Fruit fly (Drosophila melanogaster) whole organism, pupa: ENCODE measurements around the gene PolG2.

ENCODE experiments used
- CG10348 ChIP-seq: fragments of 200-800 bp; sonication (Bioruptor generic); IDR thresholded peaks from 2 replicates; pipeline ENCODE4 v1.3.6; 2022; ENCODE audit warnings: missing biosample characterization, missing genetic modification characterization
- CG13204 ChIP-seq: fragments of 200-800 bp; sonication (Bioruptor generic); optimal IDR thresholded peaks from 2 replicates; lab custom pipeline; 2018; ENCODE audit warnings: missing biosample characterization, mild to moderate bottlenecking, missing genetic modification characterization, moderate library complexity
- CG14655 ChIP-seq: fragments of 200-800 bp; sonication (Bioruptor generic); optimal IDR thresholded peaks from 3 replicates; lab custom pipeline; 2017; ENCODE audit warnings: mild to moderate bottlenecking, missing biosample characterization, missing genetic modification reagents, missing genetic modification characterization
- CG17806 ChIP-seq: fragments of 200-800 bp; sonication (Bioruptor generic); optimal IDR thresholded peaks from 2 replicates; lab custom pipeline; 2018; ENCODE audit warnings: missing biosample characterization, mild to moderate bottlenecking, missing genetic modification characterization, moderate library complexity
- CG8159 ChIP-seq: fragments of 200-800 bp; sonication (Bioruptor generic); optimal IDR thresholded peaks from 3 replicates; lab custom pipeline; 2018; ENCODE audit warnings: missing biosample characterization, mild to moderate bottlenecking, missing genetic modification characterization, moderate library complexity
- CG8301 ChIP-seq: fragments of 200-800 bp; sonication (Bioruptor generic); optimal IDR thresholded peaks from 2 replicates; lab custom pipeline; 2018; ENCODE audit warnings: missing biosample characterization, mild to moderate bottlenecking, missing genetic modification characterization
- CG9948 ChIP-seq: fragments of 200-800 bp; sonication (Bioruptor generic); optimal IDR thresholded peaks from 2 replicates; lab custom pipeline; 2018; ENCODE audit warnings: missing biosample characterization, mild to moderate bottlenecking, missing genetic modification characterization, moderate library complexity
- D1 ChIP-seq: fragments of 200-800 bp; sonication (Bioruptor generic); optimal IDR thresholded peaks from 2 replicates; lab custom pipeline; 2018; ENCODE audit warnings: missing biosample characterization, mild to moderate bottlenecking, missing genetic modification characterization, moderate library complexity
- EcR ChIP-seq: fragments of 200-800 bp; sonication (Bioruptor generic); optimal IDR thresholded peaks from 3 replicates; lab custom pipeline; 2019; ENCODE audit warnings: missing biosample characterization, missing genetic modification characterization, mild to moderate bottlenecking, moderate library complexity, missing genetic modification reagents
- Ets98B ChIP-seq: fragments of 200-800 bp; sonication (Bioruptor generic); IDR thresholded peaks from 2 replicates; pipeline ENCODE4 v1.3.6; 2022; ENCODE audit warnings: missing biosample characterization, missing genetic modification characterization
- Pif1A ChIP-seq: fragments of 200-800 bp; sonication (Bioruptor generic); optimal IDR thresholded peaks from 3 replicates; lab custom pipeline; 2016; ENCODE audit warnings: missing biosample characterization, missing genetic modification characterization
- Snoo ChIP-seq: fragments of 200-800 bp; sonication (Bioruptor generic); optimal IDR thresholded peaks from 3 replicates; lab custom pipeline; 2017; ENCODE audit warnings: missing biosample characterization, mild to moderate bottlenecking, missing genetic modification characterization, inconsistent platforms
- rn ChIP-seq: fragments of 200-800 bp; sonication (Bioruptor generic); IDR thresholded peaks from 2 replicates; pipeline ENCODE4 v1.3.6; 2022; ENCODE audit warnings: missing biosample characterization, missing genetic modification characterization

DNA sequence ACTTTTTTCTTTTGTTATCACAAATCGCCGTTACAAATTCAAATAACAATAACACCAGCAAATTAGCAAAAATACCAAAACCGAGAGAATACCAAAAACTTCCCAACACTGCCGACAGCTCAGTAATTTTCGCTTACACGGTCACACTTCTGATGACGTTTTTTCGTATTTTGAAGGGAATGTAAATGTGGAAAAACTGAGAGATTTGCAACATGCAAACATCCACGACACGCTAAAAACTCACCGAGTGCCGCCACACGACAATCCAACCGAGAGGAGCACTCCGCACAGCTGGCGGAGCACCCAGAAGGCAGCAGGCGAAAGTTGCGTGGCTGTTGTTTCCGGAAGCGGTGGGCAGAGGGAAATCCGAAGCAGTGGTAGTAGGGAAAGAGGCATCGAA lies 39.5 kb downstream of the PolG2 start, which contains the start of gene Sec71:
- TF ChIP-seq rn (GFP tag; lab: Robert Waterston, UW) (no peak), EcR (GFP tag; lab: Kevin White, UChicago) (no peak), CG10348 (GFP tag; lab: Robert Waterston, UW) (no peak), CG8301 (tag; lab: Kevin White, UChicago) (no peak), CG9948 (tag; lab: Kevin White, UChicago) (no peak), CG13204 (GFP tag; lab: Kevin White, UChicago) (no peak), Pif1A (GFP tag; lab: Kevin White, UChicago) (no peak), CG17806 (tag; lab: Kevin White, UChicago) (no peak), Ets98B (GFP tag; lab: Robert Waterston, UW) (no peak), D1 (tag; lab: Kevin White, UChicago) (no peak), CG8159 (tag; lab: Kevin White, UChicago) (no peak), Snoo (no peak), CG14655 (GFP tag; lab: Kevin White, UChicago) (no peak)
